Fruit fly (Drosophila melanogaster) whole organism: ENCODE measurements around the gene Dyro.

Experiments
- CG8478 ChIP-seq: fragments of >200 bp; optimal IDR thresholded peaks from 2 replicates; lab custom pipeline; 2018; ENCODE audit warnings: inconsistent platforms
- psq ChIP-seq: fragments of >200 bp; optimal IDR thresholded peaks from 2 replicates; lab custom pipeline; 2017

DNA sequence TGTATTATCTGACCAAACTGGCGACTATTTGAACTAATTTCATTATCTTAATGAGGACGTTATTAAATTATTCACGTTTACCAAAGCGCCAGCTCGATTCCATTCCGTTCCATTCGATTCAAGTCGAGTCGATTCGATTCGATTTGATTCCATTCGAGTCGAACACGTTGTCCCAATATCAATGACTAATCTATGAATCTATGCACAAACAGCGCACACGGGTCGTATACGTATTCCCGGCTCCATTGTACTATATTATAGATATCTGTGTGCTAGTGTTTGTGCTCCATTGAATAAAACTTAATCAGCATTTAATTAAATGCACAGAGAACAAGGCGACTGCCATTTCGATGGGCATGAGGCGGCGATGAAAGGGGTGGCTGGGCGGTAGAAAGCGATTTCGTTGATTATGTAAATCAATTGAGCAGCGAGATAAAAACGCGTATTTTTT is 56.5 kb downstream of the Dyro start:
- no peak for TF ChIP-seq CG8478 (lab: Kevin White, UChicago)
- TF ChIP-seq psq (lab: Kevin White, UChicago) = no peak
